3 worm cellular contexts compared by ENCODE assay signal in genomic region chrII:4767612-4768011, ce11.
A peak's percentile ranks its signal among the peaks of the same experiment; 100 is the strongest.
TF ChIP-seq lines count a peak whose summit lies in the region.

No protein-coding gene starts in this region.

TF ChIP-seq in whole organism, L1 larva, 84 proteins besides CTCF, POLR2A, EP300 and RAD21:
- TF ChIP-seq blmp-1 (tag; optimal IDR thresholded peaks at IDR 0.05; lab: Kevin White, UChicago) (peak; percentile 48), nhr-20 (tag; optimal IDR thresholded peaks at IDR 0.05; lab: Kevin White, UChicago) (peak; percentile 7), lin-14 (GFP tag; optimal IDR thresholded peaks at IDR 0.05; lab: Kevin White, UChicago) (peak; percentile 80), nhr-85 (tag; lab: Kevin White, UChicago) (peak; percentile 78), mep-1 (tag; optimal IDR thresholded peaks at IDR 0.05; lab: Kevin White, UChicago) (peak; percentile 3), ceh-82 (tag; optimal IDR thresholded peaks at IDR 0.05; lab: Kevin White, UChicago) (no peak), unc-62 (GFP tag; optimal IDR thresholded peaks at IDR 0.05; lab: Kevin White, UChicago) (no peak)
TF ChIP-seq in whole organism, L1 larva: peak in this region for 5.

TF ChIP-seq in whole organism, L2 larva, 48 proteins besides CTCF, POLR2A, EP300 and RAD21:
- no peak for TF ChIP-seq sma-3 (GFP tag; optimal IDR thresholded peaks at IDR 0.05; lab: Kevin White, UChicago)
- TF ChIP-seq F13H6.1 (tag; optimal IDR thresholded peaks at IDR 0.05; lab: Kevin White, UChicago), result no peak
- no peak for TF ChIP-seq sem-4 (tag; optimal IDR thresholded peaks at IDR 0.05; lab: Kevin White, UChicago)
- no peak for TF ChIP-seq lin-11 (tag; optimal IDR thresholded peaks at IDR 0.05; lab: Kevin White, UChicago)
- TF ChIP-seq elt-1 (tag; optimal IDR thresholded peaks at IDR 0.05; lab: Kevin White, UChicago), result no peak
- TF ChIP-seq nhr-237 (tag; optimal IDR thresholded peaks at IDR 0.05; lab: Kevin White, UChicago), result no peak
- TF ChIP-seq sma-9 (GFP tag; optimal IDR thresholded peaks at IDR 0.05; lab: Kevin White, UChicago), result peak; percentile 26
- TF ChIP-seq sma-9 (tag; optimal IDR thresholded peaks at IDR 0.05; lab: Kevin White, UChicago), result no peak
- TF ChIP-seq R02D3.7 (tag; optimal IDR thresholded peaks at IDR 0.05; lab: Kevin White, UChicago), result no peak
- TF ChIP-seq mab-5 (tag; optimal IDR thresholded peaks at IDR 0.05; lab: Kevin White, UChicago), result no peak
- no peak for TF ChIP-seq nhr-21 (tag; optimal IDR thresholded peaks at IDR 0.05; lab: Kevin White, UChicago)
- TF ChIP-seq ceh-16 (tag; optimal IDR thresholded peaks at IDR 0.05; lab: Kevin White, UChicago), result peak; percentile 71
- no peak for TF ChIP-seq Y55F3AM.14 (GFP tag; optimal IDR thresholded peaks at IDR 0.05; lab: Kevin White, UChicago)
- TF ChIP-seq lsy-2 (tag; optimal IDR thresholded peaks at IDR 0.05; lab: Kevin White, UChicago), result no peak
- TF ChIP-seq nhr-129 (tag; optimal IDR thresholded peaks at IDR 0.05; lab: Kevin White, UChicago), result no peak
- peak; percentile 33 for TF ChIP-seq nhr-25 (tag; optimal IDR thresholded peaks at IDR 0.05; lab: Kevin White, UChicago)
TF ChIP-seq in whole organism, L2 larva: peak in this region for 3.

TF ChIP-seq in whole organism, L3 larva, 47 proteins besides CTCF, POLR2A, EP300 and RAD21:
- TF ChIP-seq unc-39 (tag; optimal IDR thresholded peaks at IDR 0.05; lab: Kevin White, UChicago), result no peak
- peak; percentile 27 for TF ChIP-seq ceh-28 (tag; optimal IDR thresholded peaks at IDR 0.05; lab: Kevin White, UChicago)
- peak; percentile 60 for TF ChIP-seq nhr-25 (tag; optimal IDR thresholded peaks at IDR 0.05; lab: Kevin White, UChicago)
- TF ChIP-seq nhr-23 (tag; optimal IDR thresholded peaks at IDR 0.05; lab: Kevin White, UChicago), result peak; percentile 35
- no peak for TF ChIP-seq nfya-1 (tag; optimal IDR thresholded peaks at IDR 0.05; lab: Kevin White, UChicago; ENCODE audit: insufficient read depth)

Comparison
In these comparisons a context has a peak if more than half of its experiments do, and no peak if none do; other contexts are left out.
1. Of the 22 proteins assayed by ChIP-seq in both whole organism, L1 larva and whole organism, L2 larva: peak only in whole organism, L1 larva: blmp-1; only in whole organism, L2 larva: none; in both: none; in neither: 21.